Worm (Caenorhabditis elegans) whole organism, L4 larva: ENCODE measurements around the gene cal-5.
A peak's percentile ranks its signal among the peaks of the same experiment; 100 is the strongest.

Experiments used
- D1046.2 ChIP-seq: fragments of 200-800 bp; sonication (Bioruptor generic); IDR thresholded peaks from 2 replicates; pipeline ENCODE4 v1.3.6; 2022; ENCODE audit warnings: missing genetic modification characterization, missing compliant biosample characterization
- F26F4.8 ChIP-seq: fragments of 200-800 bp; sonication (Bioruptor generic); conservative IDR thresholded peaks from 2 replicates; pipeline ENCODE4 v1.3.6; 2022; ENCODE audit warnings: missing genetic modification characterization, missing compliant biosample characterization
- Y105C5A.15 ChIP-seq: fragments of 200-800 bp; sonication (Bioruptor generic); IDR thresholded peaks from 2 replicates; pipeline ENCODE4 v1.3.6; 2022; ENCODE audit warnings: missing genetic modification characterization, missing compliant biosample characterization
- Y5F2A.4 ChIP-seq: fragments of 200-800 bp; sonication (Bioruptor generic); optimal IDR thresholded peaks from 2 replicates; lab custom pipeline; 2018; ENCODE audit warnings: mild to moderate bottlenecking, missing genetic modification characterization, missing compliant biosample characterization
- Y75B8A.6 ChIP-seq: fragments of 200-800 bp; sonication (Bioruptor generic); IDR thresholded peaks from 2 replicates; pipeline ENCODE4 v1.3.6; 2022; ENCODE audit warnings: missing genetic modification reagents, missing genetic modification characterization, missing compliant biosample characterization
- ZK546.5 ChIP-seq, 2 experiments: sonication (generic microtip); optimal IDR thresholded peaks; 2 replicates each; lab custom pipeline; 2017; ENCODE audit warnings: missing biosample characterization in 2 of 2, missing genetic modification characterization in 2 of 2
- aha-1 ChIP-seq: fragments of 150-350 bp; peaks from one replicate; lab custom pipeline; 2014; ENCODE audit warnings: missing biosample characterization, missing genetic modification characterization
- arid-1 ChIP-seq: fragments of 200-800 bp; sonication (Bioruptor generic); conservative IDR thresholded peaks from 2 replicates; pipeline ENCODE4 v1.3.6; 2022; ENCODE audit warnings: missing genetic modification reagents, missing genetic modification characterization, missing compliant biosample characterization
- ceh-20 ChIP-seq: fragments of 200-800 bp; sonication (Bioruptor generic); IDR thresholded peaks from 2 replicates; pipeline ENCODE4 v1.3.6; 2022; ENCODE audit warnings: missing genetic modification reagents, missing genetic modification characterization, missing compliant biosample characterization
- ceh-32 ChIP-seq: sonication (generic microtip); optimal IDR thresholded peaks from 2 replicates; lab custom pipeline; 2016; ENCODE audit warnings: mild to moderate bottlenecking, missing genetic modification characterization, missing compliant biosample characterization; ENCODE audit not compliant: poor library complexity
- ces-1 ChIP-seq: fragments of 150-350 bp; sonication (generic microtip); optimal IDR thresholded peaks from 4 replicates; lab custom pipeline; 2014; ENCODE audit warnings: missing biosample characterization, missing genetic modification reagents, missing genetic modification characterization
- ctbp-1 ChIP-seq: fragments of 200-800 bp; sonication (Bioruptor generic); IDR thresholded peaks from 2 replicates; pipeline ENCODE4 v1.3.6; 2022; ENCODE audit warnings: missing genetic modification reagents, missing genetic modification characterization, missing compliant biosample characterization
- daf-12 ChIP-seq: fragments of 150-350 bp; optimal IDR thresholded peaks from 2 replicates; lab custom pipeline; 2014; ENCODE audit warnings: missing biosample characterization, missing genetic modification reagents, missing genetic modification characterization
- daf-16 ChIP-seq, 3 experiments: sonication (generic microtip); optimal IDR thresholded peaks; 2 replicates each; lab custom pipeline; 2016 to 2017; ENCODE audit warnings: missing genetic modification characterization in 3 of 3, missing genetic modification reagents in 3 of 3, mild to moderate bottlenecking in 2 of 3, missing compliant biosample characterization in 2 of 3, missing biosample characterization in 1 of 3, moderate library complexity in 1 of 3
- dmd-8 ChIP-seq: fragments of 200-800 bp; sonication (Bioruptor generic); IDR thresholded peaks from 2 replicates; pipeline ENCODE4 v1.3.6; 2022; ENCODE audit warnings: missing genetic modification characterization, missing compliant biosample characterization
- egl-43 ChIP-seq: fragments of 200-800 bp; sonication (Bioruptor generic); IDR thresholded peaks from 2 replicates; pipeline ENCODE4 v1.3.6; 2022; ENCODE audit warnings: missing genetic modification reagents, missing genetic modification characterization, missing compliant biosample characterization
- fos-1 ChIP-seq: fragments of 150-350 bp; optimal IDR thresholded peaks from 2 replicates; lab custom pipeline; 2014; ENCODE audit warnings: missing biosample characterization, missing genetic modification characterization
- hlh-30 ChIP-seq: sonication (generic microtip); optimal IDR thresholded peaks from 2 replicates; lab custom pipeline; 2017; ENCODE audit warnings: antibody characterized with exemption, mild to moderate bottlenecking, missing genetic modification characterization, missing compliant biosample characterization; ENCODE audit not compliant: insufficient read depth
- lim-7 ChIP-seq: fragments of 200-800 bp; sonication (Bioruptor generic); IDR thresholded peaks from 2 replicates; pipeline ENCODE4 v1.3.6; 2022; ENCODE audit warnings: missing genetic modification characterization, missing compliant biosample characterization
- lin-1 ChIP-seq: fragments of 200-800 bp; sonication (Bioruptor generic); IDR thresholded peaks from 2 replicates; pipeline ENCODE4 v1.3.6; 2022; ENCODE audit warnings: missing genetic modification reagents, missing genetic modification characterization, missing compliant biosample characterization
- lin-13 ChIP-seq: fragments of 150-350 bp; optimal IDR thresholded peaks from 2 replicates; lab custom pipeline; 2014; ENCODE audit warnings: missing biosample characterization, missing genetic modification reagents, missing genetic modification characterization
- lin-15B ChIP-seq: fragments of 150-350 bp; sonication (generic microtip); optimal IDR thresholded peaks from 3 replicates; lab custom pipeline; 2014; ENCODE audit warnings: missing biosample characterization, missing genetic modification characterization
- lin-29 ChIP-seq: fragments of 200-800 bp; sonication (Bioruptor generic); IDR thresholded peaks from 2 replicates; pipeline ENCODE4 v1.3.6; 2022; ENCODE audit warnings: missing genetic modification reagents, missing genetic modification characterization, missing compliant biosample characterization
- lir-3 ChIP-seq: sonication (generic microtip); optimal IDR thresholded peaks from 2 replicates; lab custom pipeline; 2016; ENCODE audit warnings: mild to moderate bottlenecking, missing genetic modification characterization, missing compliant biosample characterization
- madf-5 ChIP-seq, 2 experiments: fragments of 200-800 bp; sonication (Bioruptor generic); IDR thresholded peaks; 2 replicates each; pipeline ENCODE4 v1.3.6; 2022; ENCODE audit warnings: missing compliant biosample characterization in 2 of 2, missing genetic modification characterization in 2 of 2
- madf-9 ChIP-seq: fragments of 200-800 bp; sonication (Bioruptor generic); conservative IDR thresholded peaks from 2 replicates; pipeline ENCODE4 v1.3.6; 2022; ENCODE audit warnings: missing genetic modification reagents, missing genetic modification characterization, missing compliant biosample characterization
- mep-1 ChIP-seq: fragments of 150-350 bp; sonication (generic microtip); optimal IDR thresholded peaks from 3 replicates; lab custom pipeline; 2014; ENCODE audit warnings: missing biosample characterization, missing genetic modification characterization
- mes-2 ChIP-seq: sonication (generic microtip); optimal IDR thresholded peaks from 2 replicates; lab custom pipeline; 2016; ENCODE audit warnings: missing genotype, mild to moderate bottlenecking, missing genetic modification characterization, missing compliant biosample characterization; ENCODE audit not compliant: poor library complexity, severe bottlenecking
- nhr-237 ChIP-seq: sonication (generic microtip); optimal IDR thresholded peaks from 2 replicates; lab custom pipeline; 2017; ENCODE audit warnings: missing biosample characterization, missing genetic modification characterization
- nhr-76 ChIP-seq: fragments of 150-350 bp; optimal IDR thresholded peaks from 2 replicates; lab custom pipeline; 2014; ENCODE audit warnings: missing biosample characterization, missing genetic modification characterization
- php-3 ChIP-seq: fragments of 200-800 bp; sonication (Bioruptor generic); IDR thresholded peaks from 2 replicates; pipeline ENCODE4 v1.3.6; 2022; ENCODE audit warnings: missing genetic modification reagents, missing genetic modification characterization, missing compliant biosample characterization
- rbr-2 ChIP-seq: sonication (generic microtip); optimal IDR thresholded peaks from 2 replicates; lab custom pipeline; 2016; ENCODE audit warnings: missing genotype, missing genetic modification characterization, missing compliant biosample characterization
- sdz-12 ChIP-seq: fragments of 200-800 bp; sonication (Bioruptor generic); optimal IDR thresholded peaks from 2 replicates; lab custom pipeline; 2018; ENCODE audit warnings: mild to moderate bottlenecking, missing genetic modification characterization, missing compliant biosample characterization
- set-16 ChIP-seq: fragments of 200-800 bp; sonication (Bioruptor generic); IDR thresholded peaks from 2 replicates; pipeline ENCODE4 v1.3.6; 2022; ENCODE audit warnings: missing genetic modification reagents, missing genetic modification characterization, missing compliant biosample characterization
- skn-1 ChIP-seq: fragments of 150-350 bp; optimal IDR thresholded peaks from 2 replicates; lab custom pipeline; 2014; ENCODE audit warnings: missing biosample characterization, missing genetic modification characterization
- snpc-1.2 ChIP-seq: fragments of 200-800 bp; sonication (Bioruptor generic); IDR thresholded peaks from 2 replicates; pipeline ENCODE4 v1.3.6; 2022; ENCODE audit warnings: missing genetic modification reagents, missing genetic modification characterization, missing compliant biosample characterization
- snpc-4 ChIP-seq: fragments of 150-350 bp; optimal IDR thresholded peaks from 2 replicates; lab custom pipeline; 2014; ENCODE audit warnings: missing biosample characterization, missing genetic modification characterization
- zfp-2 ChIP-seq: sonication (generic microtip); optimal IDR thresholded peaks from 2 replicates; lab custom pipeline; 2016; ENCODE audit warnings: mild to moderate bottlenecking, missing genetic modification characterization, missing compliant biosample characterization
- zfp-3 ChIP-seq: fragments of 200-800 bp; sonication (Bioruptor generic); conservative IDR thresholded peaks from 2 replicates; pipeline ENCODE4 v1.3.6; 2022; ENCODE audit warnings: missing genetic modification reagents, missing genetic modification characterization, missing compliant biosample characterization
- zip-11 ChIP-seq: fragments of 200-800 bp; sonication (Bioruptor generic); IDR thresholded peaks from 2 replicates; pipeline ENCODE4 v1.3.6; 2022; ENCODE audit warnings: missing genetic modification characterization, missing compliant biosample characterization
- ztf-11 ChIP-seq: fragments of 150-350 bp; optimal IDR thresholded peaks from 2 replicates; lab custom pipeline; 2014; ENCODE audit warnings: missing biosample characterization, missing genetic modification characterization

cal-5 gene

ce11 chrX:5085465-5085864 is 7.7 kb upstream of the cal-5 start (continued):
- peak; percentile 88 for TF ChIP-seq zfp-3 (GFP tag; lab: Robert Waterston, UW)
- peak; percentile 93 for TF ChIP-seq snpc-1.2 (GFP tag; lab: Robert Waterston, UW)
- no peak for TF ChIP-seq fos-1 (tag; lab: Kevin White, UChicago)
- TF ChIP-seq Y75B8A.6, result peak; percentile 89; the same call in 1 of the 2 replicates
- TF ChIP-seq arid-1 (GFP tag; lab: Robert Waterston, UW), result peak; percentile 84
- TF ChIP-seq Y105C5A.15 (GFP tag; lab: Robert Waterston, UW), result peak; percentile 86; the same call in 1 of the 2 replicates
- TF ChIP-seq nhr-237 (tag; lab: Kevin White, UChicago), result no peak
- peak; percentile 91 for TF ChIP-seq madf-9
- no peak for TF ChIP-seq skn-1 (tag; lab: Kevin White, UChicago)
- TF ChIP-seq madf-5 (GFP tag; IDR thresholded peaks at IDR 0.05; lab: Robert Waterston, UW), result peak; percentile 90 to 92
- peak; percentile 93 for TF ChIP-seq ctbp-1 (GFP tag; lab: Robert Waterston, UW)
- peak; percentile 88 for TF ChIP-seq lin-1 (GFP tag; lab: Robert Waterston, UW)
- peak; percentile 75 for TF ChIP-seq lir-3 (tag; lab: Kevin White, UChicago)
- TF ChIP-seq F26F4.8 (GFP tag; lab: Robert Waterston, UW), result peak; percentile 82; the same call in 1 of the 2 replicates
- peak; percentile 86 for TF ChIP-seq hlh-30 (tag; lab: Kevin White, UChicago)
- peak; percentile 82; the same call in 1 of the 2 replicates for TF ChIP-seq lin-29 (GFP tag; lab: Robert Waterston, UW)
- TF ChIP-seq ceh-32 (tag; lab: Kevin White, UChicago), result peak; percentile 30
- TF ChIP-seq daf-12 (tag; lab: Kevin White, UChicago), result no peak
- peak; percentile 74 for TF ChIP-seq Y5F2A.4 (GFP tag; lab: Kevin White, UChicago)
- TF ChIP-seq lin-13 (GFP tag; lab: Kevin White, UChicago), result peak; percentile 85
- peak; percentile 81 to 90 for TF ChIP-seq daf-16 (GFP tag; optimal IDR thresholded peaks at IDR 0.05; lab: Kevin White, UChicago)
- peak; percentile 74 for TF ChIP-seq daf-16 (tag; optimal IDR thresholded peaks at IDR 0.05; lab: Kevin White, UChicago)
- TF ChIP-seq sdz-12 (GFP tag; lab: Kevin White, UChicago), result peak; percentile 74
- no peak for TF ChIP-seq ZK546.5 (tag; optimal IDR thresholded peaks at IDR 0.05; lab: Kevin White, UChicago)
- no peak for TF ChIP-seq lin-15B (tag; lab: Kevin White, UChicago)
- peak; percentile 98 for TF ChIP-seq aha-1
- TF ChIP-seq set-16 (GFP tag; lab: Robert Waterston, UW), result 0 out of 2 replicates have a peak, but pooled peaks have one; percentile 11
- TF ChIP-seq rbr-2 (tag; lab: Kevin White, UChicago), result peak; percentile 93
- TF ChIP-seq D1046.2 (GFP tag; lab: Robert Waterston, UW), result peak; percentile 86
- peak; percentile 94 for TF ChIP-seq mep-1 (tag; lab: Kevin White, UChicago)
- peak; percentile 92 for TF ChIP-seq mes-2 (tag; lab: Kevin White, UChicago)
- TF ChIP-seq zip-11 (GFP tag; lab: Robert Waterston, UW), result 0 out of 2 replicates have a peak, but pooled peaks have one; percentile 40
- no peak for TF ChIP-seq snpc-4 (tag; lab: Kevin White, UChicago)
- TF ChIP-seq ceh-20 (GFP tag; lab: Robert Waterston, UW), result peak; percentile 93
- TF ChIP-seq nhr-76 (tag; lab: Kevin White, UChicago), result no peak
- TF ChIP-seq dmd-8 (GFP tag; lab: Robert Waterston, UW), result peak; percentile 89

ce11 chrX:5084495-5084894 is 6.7 kb upstream of the cal-5 start, which contains the start of gene ets-5:
TSS of gene ets-5 (minus strand) at chrX:5084526.
- TF ChIP-seq aha-1, result peak; percentile 89
- no peak for TF ChIP-seq ztf-11 (tag; lab: Kevin White, UChicago)

ce11 chrX:5084080-5084479 is 6.3 kb upstream of the cal-5 start:
- TF ChIP-seq ces-1 (GFP tag; lab: Kevin White, UChicago) (no peak), php-3 (GFP tag; lab: Robert Waterston, UW) (no peak), lim-7 (no peak), zip-11 (GFP tag; lab: Robert Waterston, UW) (no peak), zfp-2 (tag; lab: Kevin White, UChicago) (no peak), egl-43 (GFP tag; lab: Robert Waterston, UW) (0 out of 2 replicates have a peak, but pooled peaks have one; percentile 28)
